Worm (Caenorhabditis elegans) whole organism, L4/young adult: ENCODE measurements around the gene crm-1.

Experiments
- W03F9.2 ChIP-seq: fragments of 150-350 bp; optimal IDR thresholded peaks from 2 replicates; lab custom pipeline; 2014; ENCODE audit warnings: missing biosample characterization, missing genetic modification characterization
- dao-5 ChIP-seq: sonication (generic microtip); optimal IDR thresholded peaks from 2 replicates; lab custom pipeline; 2016; ENCODE audit warnings: missing genotype, missing genetic modification characterization, moderate library complexity, missing compliant biosample characterization
- him-1 ChIP-seq: sonication (generic microtip); optimal IDR thresholded peaks from 2 replicates; lab custom pipeline; 2016; ENCODE audit warnings: missing genotype, missing genetic modification reagents, missing genetic modification characterization, missing compliant biosample characterization

ce11 chrV:10357467-10357953, 25.6 kb upstream of the crm-1 start, which contains the start of gene ceeh-2:
- TF ChIP-seq him-1 (no peak), dao-5 (tag; lab: Kevin White, UChicago) (no peak), W03F9.2 (tag; lab: Kevin White, UChicago) (no peak)
